Worm (Caenorhabditis elegans) whole organism, late embryonic: ENCODE measurements around the gene scl-26.

ENCODE experiments used
- C38D4.7 ChIP-seq: fragments of 200-800 bp; sonication (Bioruptor generic); optimal IDR thresholded peaks from 2 replicates; lab custom pipeline; 2018; ENCODE audit warnings: mild to moderate bottlenecking, missing genetic modification characterization, moderate library complexity, missing compliant biosample characterization
- F13H6.1 ChIP-seq: sonication (generic microtip); optimal IDR thresholded peaks from 2 replicates; lab custom pipeline; 2016; ENCODE audit warnings: missing genetic modification characterization, missing compliant biosample characterization
- K02D7.2 ChIP-seq: sonication (generic microtip); optimal IDR thresholded peaks from 2 replicates; lab custom pipeline; 2017; ENCODE audit warnings: mild to moderate bottlenecking, missing genetic modification characterization, missing compliant biosample characterization
- K09A11.1 ChIP-seq: sonication (generic microtip); optimal IDR thresholded peaks from 2 replicates; lab custom pipeline; 2017; ENCODE audit warnings: antibody characterized with exemption, mild to moderate bottlenecking, missing genetic modification characterization, missing compliant biosample characterization; ENCODE audit not compliant: insufficient read depth
- ceh-14 ChIP-seq: sonication (generic microtip); optimal IDR thresholded peaks from 2 replicates; lab custom pipeline; 2016; ENCODE audit warnings: missing genotype, missing genetic modification characterization, missing compliant biosample characterization
- ceh-18 ChIP-seq: sonication (generic microtip); optimal IDR thresholded peaks from 2 replicates; lab custom pipeline; 2016; ENCODE audit warnings: missing genetic modification characterization, missing compliant biosample characterization
- ceh-19 ChIP-seq: fragments of 200-800 bp; sonication (Bioruptor generic); optimal IDR thresholded peaks from 2 replicates; lab custom pipeline; 2018; ENCODE audit warnings: mild to moderate bottlenecking, missing genetic modification characterization, missing compliant biosample characterization
- ceh-22 ChIP-seq: sonication (generic microtip); optimal IDR thresholded peaks from 2 replicates; lab custom pipeline; 2017; ENCODE audit warnings: missing biosample characterization, missing genetic modification characterization
- ceh-24 ChIP-seq: sonication (generic microtip); optimal IDR thresholded peaks from 2 replicates; lab custom pipeline; 2016; ENCODE audit warnings: mild to moderate bottlenecking, missing genetic modification characterization, missing compliant biosample characterization
- ceh-31 ChIP-seq: sonication (generic microtip); optimal IDR thresholded peaks from 2 replicates; lab custom pipeline; 2016; ENCODE audit warnings: missing genetic modification characterization, missing compliant biosample characterization
- ceh-45 ChIP-seq: fragments of 200-800 bp; sonication (Bioruptor generic); IDR thresholded peaks from 2 replicates; pipeline ENCODE4 v1.3.6; 2022; ENCODE audit warnings: missing genetic modification reagents, missing genetic modification characterization, missing compliant biosample characterization
- ceh-48 ChIP-seq: sonication (generic microtip); optimal IDR thresholded peaks from 2 replicates; lab custom pipeline; 2016; ENCODE audit warnings: missing genetic modification characterization, inconsistent platforms, missing compliant biosample characterization
- ceh-6 ChIP-seq: fragments of 200-800 bp; sonication (Bioruptor generic); optimal IDR thresholded peaks from 2 replicates; lab custom pipeline; 2018; ENCODE audit warnings: mild to moderate bottlenecking, missing genetic modification characterization, missing compliant biosample characterization
- ceh-9 ChIP-seq: sonication (generic microtip); optimal IDR thresholded peaks from 2 replicates; lab custom pipeline; 2016; ENCODE audit warnings: mild to moderate bottlenecking, missing genetic modification characterization, inconsistent platforms, missing compliant biosample characterization
- che-1 ChIP-seq: sonication (generic microtip); optimal IDR thresholded peaks from 2 replicates; lab custom pipeline; 2016; ENCODE audit warnings: mild to moderate bottlenecking, missing genetic modification characterization, missing compliant biosample characterization
- elt-2 ChIP-seq: sonication (generic microtip); optimal IDR thresholded peaks from 2 replicates; lab custom pipeline; 2016; ENCODE audit warnings: missing genetic modification reagents, missing genetic modification characterization, missing compliant biosample characterization
- eyg-1 ChIP-seq: sonication (generic microtip); optimal IDR thresholded peaks from 2 replicates; lab custom pipeline; 2016; ENCODE audit warnings: missing genotype, missing genetic modification characterization, missing compliant biosample characterization
- fkh-10 ChIP-seq: fragments of 150-350 bp; optimal IDR thresholded peaks from 2 replicates; lab custom pipeline; 2014; ENCODE audit warnings: missing biosample characterization, missing genetic modification reagents, missing genetic modification characterization
- fkh-6 ChIP-seq: sonication (generic microtip); optimal IDR thresholded peaks from 2 replicates; lab custom pipeline; 2016; ENCODE audit warnings: missing genetic modification characterization, missing compliant biosample characterization
- hlh-30 ChIP-seq: sonication (generic microtip); optimal IDR thresholded peaks from 2 replicates; lab custom pipeline; 2017; ENCODE audit warnings: antibody characterized with exemption, missing genetic modification characterization, missing compliant biosample characterization; ENCODE audit not compliant: insufficient read depth
- hlh-6 ChIP-seq: sonication (generic microtip); optimal IDR thresholded peaks from 2 replicates; lab custom pipeline; 2016; ENCODE audit warnings: missing genotype, missing genetic modification characterization, missing compliant biosample characterization
- hlh-8 ChIP-seq: sonication (generic microtip); optimal IDR thresholded peaks from 2 replicates; lab custom pipeline; 2016; ENCODE audit warnings: missing genotype, missing genetic modification characterization, missing compliant biosample characterization
- lim-6 ChIP-seq: sonication (generic microtip); optimal IDR thresholded peaks from 2 replicates; lab custom pipeline; 2016; ENCODE audit warnings: missing genetic modification characterization, missing compliant biosample characterization
- lin-11 ChIP-seq: fragments of 200-800 bp; sonication (Bioruptor generic); optimal IDR thresholded peaks from 2 replicates; lab custom pipeline; 2018; ENCODE audit warnings: mild to moderate bottlenecking, missing genetic modification characterization, missing compliant biosample characterization
- madf-2 ChIP-seq: sonication (generic microtip); optimal IDR thresholded peaks from 2 replicates; lab custom pipeline; 2017; ENCODE audit warnings: missing genetic modification characterization, missing compliant biosample characterization
- pha-2 ChIP-seq: sonication (generic microtip); optimal IDR thresholded peaks from 2 replicates; lab custom pipeline; 2017; ENCODE audit warnings: mild to moderate bottlenecking, missing genetic modification characterization, missing compliant biosample characterization
- pha-4 ChIP-seq: fragments of 150-350 bp; optimal IDR thresholded peaks from 2 replicates; lab custom pipeline; 2018; ENCODE audit warnings: missing biosample characterization, missing genetic modification reagents, missing genetic modification characterization
- pqm-1 ChIP-seq: sonication (generic microtip); optimal IDR thresholded peaks from 2 replicates; lab custom pipeline; 2016; ENCODE audit warnings: missing genetic modification characterization, missing compliant biosample characterization
- rnt-1 ChIP-seq: sonication (generic microtip); optimal IDR thresholded peaks from 2 replicates; lab custom pipeline; 2016; ENCODE audit warnings: missing genetic modification characterization, missing compliant biosample characterization
- sdc-2 ChIP-seq: sonication (generic microtip); optimal IDR thresholded peaks from 2 replicates; lab custom pipeline; 2016; ENCODE audit warnings: missing genotype, missing genetic modification characterization, missing compliant biosample characterization
- sox-2 ChIP-seq: fragments of 200-800 bp; sonication (Bioruptor generic); IDR thresholded peaks from 2 replicates; pipeline ENCODE4 v1.3.6; 2022; ENCODE audit warnings: missing genetic modification reagents, missing genetic modification characterization, missing compliant biosample characterization
- tbx-7 ChIP-seq: sonication (generic microtip); optimal IDR thresholded peaks from 2 replicates; lab custom pipeline; 2016; ENCODE audit warnings: missing genotype, missing genetic modification characterization, missing compliant biosample characterization
- ttx-3 ChIP-seq: sonication (generic microtip); optimal IDR thresholded peaks from 2 replicates; lab custom pipeline; 2016; ENCODE audit warnings: missing genetic modification reagents, missing genetic modification characterization, missing compliant biosample characterization
- unc-3 ChIP-seq, 2 experiments: fragments of 200-800 bp in 1 of 2; sonication (Bioruptor generic) in 1 of 2; sonication (generic microtip) in 1 of 2; conservative IDR thresholded peaks in 1 of 2; optimal IDR thresholded peaks in 1 of 2; 2 replicates each; pipeline versions ENCODE4 v1.3.6 to Lab custom; 2016 to 2022; ENCODE audit warnings: missing compliant biosample characterization in 2 of 2, missing genetic modification characterization in 2 of 2, missing genetic modification reagents in 1 of 2
- unc-86 ChIP-seq: sonication (generic microtip); optimal IDR thresholded peaks from 2 replicates; lab custom pipeline; 2016; ENCODE audit warnings: missing genetic modification characterization, missing compliant biosample characterization
- zip-5 ChIP-seq: sonication (generic microtip); optimal IDR thresholded peaks from 2 replicates; lab custom pipeline; 2016; ENCODE audit warnings: missing genetic modification characterization, missing compliant biosample characterization
- ztf-16 ChIP-seq: sonication (generic microtip); optimal IDR thresholded peaks from 2 replicates; lab custom pipeline; 2017; ENCODE audit warnings: missing genetic modification characterization, missing compliant biosample characterization

The scl-26 gene

DNA sequence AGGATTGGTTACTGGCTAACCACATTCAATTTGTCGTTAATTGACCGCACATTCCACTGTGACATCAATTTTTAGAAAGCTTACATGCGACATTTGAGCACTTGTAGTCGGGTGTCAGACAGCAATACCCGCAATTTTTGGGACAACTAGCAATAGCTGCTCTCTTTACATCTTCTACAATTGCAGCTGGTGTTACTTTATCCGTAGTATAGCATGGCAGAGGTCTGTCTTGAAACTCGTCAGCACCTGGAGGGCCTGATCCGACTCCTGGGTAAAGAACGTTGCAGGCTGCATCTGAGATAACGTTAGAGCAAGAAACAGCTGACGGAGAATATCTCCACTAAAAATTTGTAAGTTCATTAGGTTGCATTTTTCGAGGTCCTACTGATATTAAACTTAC lies 38.0 kb upstream of the scl-26 start:
- no peak for TF ChIP-seq ttx-3 (tag; lab: Kevin White, UChicago)
- no peak for TF ChIP-seq pha-4 (tag; lab: Kevin White, UChicago)
- no peak for TF ChIP-seq ztf-16
- no peak for TF ChIP-seq ceh-14 (tag; lab: Kevin White, UChicago)
- no peak for TF ChIP-seq ceh-6
- TF ChIP-seq unc-3 (GFP tag; conservative IDR thresholded peaks at IDR 0.05; lab: Robert Waterston, UW): no peak
- no peak for TF ChIP-seq unc-3 (tag; optimal IDR thresholded peaks at IDR 0.05; lab: Kevin White, UChicago)
- TF ChIP-seq fkh-10 (GFP tag; lab: Kevin White, UChicago): no peak
- TF ChIP-seq ceh-45: no peak
- TF ChIP-seq sox-2 (GFP tag; lab: Robert Waterston, UW): no peak
- TF ChIP-seq lim-6 (tag; lab: Kevin White, UChicago): no peak
- no peak for TF ChIP-seq K02D7.2 (tag; lab: Kevin White, UChicago)
- TF ChIP-seq sdc-2 (tag; lab: Kevin White, UChicago): no peak
- no peak for TF ChIP-seq lin-11
- TF ChIP-seq fkh-6 (tag; lab: Kevin White, UChicago): no peak
- TF ChIP-seq elt-2 (tag; lab: Kevin White, UChicago): no peak
- no peak for TF ChIP-seq ceh-24 (tag; lab: Kevin White, UChicago)

DNA sequence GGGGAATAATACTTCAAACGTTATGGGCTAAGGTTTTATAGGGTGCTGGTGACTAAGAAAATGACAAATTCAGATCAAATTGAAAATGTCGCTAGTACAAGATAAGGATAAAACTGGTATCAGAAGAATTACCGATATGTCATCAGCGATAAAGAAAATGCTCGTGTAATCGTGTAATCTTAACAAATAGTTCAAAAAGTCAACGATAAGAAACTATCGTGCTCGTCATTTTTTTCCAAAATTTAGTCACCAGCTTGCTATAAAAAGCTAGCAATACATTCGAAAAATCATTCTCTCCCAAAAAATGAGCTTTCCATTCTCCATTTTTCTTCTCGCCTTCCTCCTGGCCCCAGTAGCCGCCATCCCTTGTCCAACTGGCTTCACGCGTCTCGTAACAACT lies 36.5 kb upstream of the scl-26 start, which contains the start of gene clec-45:
Gene clec-45, plus strand, starts transcription at position 301 of the 400 bp plus-strand sequence.
- TF ChIP-seq eyg-1: no peak
- TF ChIP-seq fkh-10 (GFP tag; lab: Kevin White, UChicago): no peak
- TF ChIP-seq rnt-1 (tag; lab: Kevin White, UChicago): no peak
- TF ChIP-seq ceh-31 (tag; lab: Kevin White, UChicago): no peak
- TF ChIP-seq madf-2 (tag; lab: Kevin White, UChicago): no peak
- TF ChIP-seq, all 69 proteins: peak for 0

ce11 chrV:7635469-7635868 lies 34.1 kb upstream of the scl-26 start, which contains the start of gene srd-29:
Gene srd-29, plus strand, starts transcription at chrV:7635769.
- TF ChIP-seq ztf-16: no peak
- no peak for TF ChIP-seq ceh-18 (tag; lab: Kevin White, UChicago)
- TF ChIP-seq rnt-1 (tag; lab: Kevin White, UChicago): no peak
- TF ChIP-seq ceh-48: no peak
- TF ChIP-seq ttx-3 (tag; lab: Kevin White, UChicago): no peak
- no peak for TF ChIP-seq hlh-6 (tag; lab: Kevin White, UChicago)
- TF ChIP-seq K09A11.1 (tag; lab: Kevin White, UChicago): no peak
- TF ChIP-seq pqm-1 (tag; lab: Kevin White, UChicago): no peak
- TF ChIP-seq hlh-30 (tag; lab: Kevin White, UChicago): no peak
- no peak for TF ChIP-seq fkh-10 (GFP tag; lab: Kevin White, UChicago)
- TF ChIP-seq sox-2 (GFP tag; lab: Robert Waterston, UW): no peak
- TF ChIP-seq ceh-22 (tag; lab: Kevin White, UChicago): no peak
- no peak for TF ChIP-seq hlh-8 (tag; lab: Kevin White, UChicago)
- no peak for TF ChIP-seq ceh-19 (GFP tag; lab: Kevin White, UChicago)
- TF ChIP-seq che-1 (tag; lab: Kevin White, UChicago): no peak
- no peak for TF ChIP-seq C38D4.7 (GFP tag; lab: Kevin White, UChicago)

ce11 chrV:7634657-7635056 lies 33.3 kb upstream of the scl-26 start, which contains the start of gene srd-31:
Gene srd-31, minus strand, starts transcription at chrV:7634757.
- TF ChIP-seq ceh-9 (tag; lab: Kevin White, UChicago) (no peak), hlh-8 (tag; lab: Kevin White, UChicago) (no peak), pha-2 (tag; lab: Kevin White, UChicago) (no peak), unc-86 (tag; lab: Kevin White, UChicago) (no peak), eyg-1 (no peak), F13H6.1 (tag; lab: Kevin White, UChicago) (no peak), zip-5 (tag; lab: Kevin White, UChicago) (no peak), tbx-7 (no peak), che-1 (tag; lab: Kevin White, UChicago) (no peak)
